Worm (Caenorhabditis elegans): ENCODE data around the gene R01B10.2.

R01B10.2 gene

DNA sequence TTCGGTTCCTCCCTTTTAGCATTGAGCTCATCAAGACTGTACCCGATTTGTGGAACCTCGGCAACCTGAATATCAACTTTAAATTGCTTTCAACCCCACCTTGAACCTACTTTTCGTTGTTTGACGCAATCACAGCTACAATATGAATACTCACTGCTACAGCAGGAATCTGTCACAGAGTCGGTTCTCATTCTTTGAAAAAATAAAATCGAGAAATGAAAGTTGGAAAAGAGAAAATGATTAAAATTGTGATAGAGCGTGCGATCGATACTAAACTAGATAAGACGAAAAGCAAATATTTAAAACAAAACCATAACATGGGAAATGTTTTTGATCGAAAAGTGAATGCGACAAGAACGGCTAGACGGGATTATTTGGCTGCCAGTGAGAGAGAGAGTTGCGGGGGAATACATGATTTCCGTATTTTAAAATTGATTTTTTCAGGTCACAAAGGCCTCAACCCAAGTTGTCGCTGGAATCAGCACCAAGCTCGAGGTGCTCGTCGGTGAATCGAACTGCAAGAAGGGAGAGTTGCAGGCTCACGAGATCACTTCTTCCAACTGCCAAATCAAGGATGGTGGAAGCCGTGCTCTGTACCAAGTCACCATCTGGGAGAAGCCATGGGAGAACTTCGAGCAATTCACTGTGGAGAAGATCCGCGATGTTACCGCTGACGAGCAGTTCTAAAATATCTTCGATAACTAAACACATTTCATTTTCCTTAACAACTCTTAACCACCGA is 3.7 kb upstream of the R01B10.2 start, which contains the start of gene R01B10.3 (continued):
- TF ChIP-seq F37B4.10 (GFP tag; IDR thresholded peaks at IDR 0.05): no peak
- TF ChIP-seq Y79H2A.3 (GFP tag; conservative IDR thresholded peaks at IDR 0.05): no peak
- no peak for TF ChIP-seq hlh-26 (GFP tag; conservative IDR thresholded peaks at IDR 0.05)
- TF ChIP-seq aptf-3 (GFP tag; IDR thresholded peaks at IDR 0.05): no peak
- no peak for TF ChIP-seq snpc-1.3 (tag; optimal IDR thresholded peaks at IDR 0.05; ENCODE audit: insufficient read depth)
- TF ChIP-seq D2030.7 (GFP tag; IDR thresholded peaks at IDR 0.05): no peak
- no peak for TF ChIP-seq ZK185.1 (tag; optimal IDR thresholded peaks at IDR 0.05; ENCODE audit: poor library complexity, severe bottlenecking)
- TF ChIP-seq ceh-27 (GFP tag; optimal IDR thresholded peaks at IDR 0.05): no peak
- no peak for TF ChIP-seq tlf-1 (GFP tag; optimal IDR thresholded peaks at IDR 0.05)
- TF ChIP-seq zfh-2 (GFP tag; conservative IDR thresholded peaks at IDR 0.05): peak; percentile 52; the same call in 1 of the 2 replicates
- no peak for TF ChIP-seq F22D6.2 (tag; optimal IDR thresholded peaks at IDR 0.05)
- no peak for TF ChIP-seq snpc-4 (GFP tag; optimal IDR thresholded peaks at IDR 0.05)
- no peak for TF ChIP-seq snpc-4 (tag; optimal IDR thresholded peaks at IDR 0.05)
- TF ChIP-seq nfyb-1 (GFP tag; IDR thresholded peaks at IDR 0.05): no peak
- no peak for TF ChIP-seq ceh-40 (GFP tag; IDR thresholded peaks at IDR 0.05)
- no peak for TF ChIP-seq B0035.1 (tag; optimal IDR thresholded peaks at IDR 0.05)
- no peak for TF ChIP-seq madf-3 (GFP tag; IDR thresholded peaks at IDR 0.05)
- TF ChIP-seq nhr-80 (tag; optimal IDR thresholded peaks at IDR 0.05): no peak
- no peak for TF ChIP-seq hmg-20 (GFP tag; IDR thresholded peaks at IDR 0.05)
- no peak for TF ChIP-seq aptf-2 (GFP tag; conservative IDR thresholded peaks at IDR 0.05)
- no peak for TF ChIP-seq unc-62 (GFP tag; optimal IDR thresholded peaks at IDR 0.05)
- TF ChIP-seq Y67H2A.10 (GFP tag; conservative IDR thresholded peaks at IDR 0.05): no peak
- no peak for TF ChIP-seq F57A8.1 (GFP tag; optimal IDR thresholded peaks at IDR 0.05)
- TF ChIP-seq Y95B8A.8 (GFP tag; IDR thresholded peaks at IDR 0.05): no peak
- no peak for TF ChIP-seq repo-1 (tag; optimal IDR thresholded peaks at IDR 0.05)
- no peak for TF ChIP-seq gei-17 (GFP tag; optimal IDR thresholded peaks at IDR 0.05)
- peak; percentile 28 for TF ChIP-seq nhr-90 (tag; optimal IDR thresholded peaks at IDR 0.05)
- no peak for TF ChIP-seq ccch-3 (GFP tag; optimal IDR thresholded peaks at IDR 0.05)
- TF ChIP-seq mel-28 (tag; optimal IDR thresholded peaks at IDR 0.05; ENCODE audit: borderline replicate concordance): no peak
- TF ChIP-seq attf-6 (GFP tag; IDR thresholded peaks at IDR 0.05): 0 out of 2 replicates have a peak, but pooled peaks have one; percentile 23
- no peak for TF ChIP-seq ztf-22 (GFP tag; optimal IDR thresholded peaks at IDR 0.05)
- TF ChIP-seq Y53G8AR.9 (GFP tag; conservative IDR thresholded peaks at IDR 0.05): 0 out of 2 replicates have a peak, but pooled peaks have one; percentile 20
- TF ChIP-seq mes-4 (tag; optimal IDR thresholded peaks at IDR 0.05): no peak
- TF ChIP-seq lin-40 (tag; optimal IDR thresholded peaks at IDR 0.05): no peak

DNA sequence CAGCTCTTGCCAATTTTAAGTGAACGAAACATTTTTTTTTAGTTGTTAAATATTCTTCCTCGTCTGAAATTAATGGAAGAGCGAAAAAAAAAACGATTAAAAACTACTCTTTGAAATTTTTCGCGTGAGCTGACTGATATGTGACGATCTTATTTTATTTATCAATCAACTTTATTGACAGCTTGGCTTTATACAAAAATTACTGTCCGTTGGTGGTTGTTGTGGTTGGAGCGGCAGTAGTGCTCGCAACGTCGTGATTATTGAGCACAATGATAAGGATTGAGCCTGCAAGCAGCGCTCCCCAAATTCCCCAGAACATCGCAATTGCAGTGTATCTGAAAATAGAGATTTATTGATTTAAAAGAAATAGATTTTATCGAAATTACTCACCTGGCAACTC is 3.2 kb upstream of the R01B10.2 start:
- TF ChIP-seq nhr-80 (tag; optimal IDR thresholded peaks at IDR 0.05) (peak; percentile 36), B0336.3 (GFP tag; IDR thresholded peaks at IDR 0.05) (no peak), unc-62 (GFP tag; optimal IDR thresholded peaks at IDR 0.05) (no peak)

Measured in whole organism, young adult.